Fruit fly (Drosophila melanogaster): ENCODE data around the gene nau.

Gene nau

DNA sequence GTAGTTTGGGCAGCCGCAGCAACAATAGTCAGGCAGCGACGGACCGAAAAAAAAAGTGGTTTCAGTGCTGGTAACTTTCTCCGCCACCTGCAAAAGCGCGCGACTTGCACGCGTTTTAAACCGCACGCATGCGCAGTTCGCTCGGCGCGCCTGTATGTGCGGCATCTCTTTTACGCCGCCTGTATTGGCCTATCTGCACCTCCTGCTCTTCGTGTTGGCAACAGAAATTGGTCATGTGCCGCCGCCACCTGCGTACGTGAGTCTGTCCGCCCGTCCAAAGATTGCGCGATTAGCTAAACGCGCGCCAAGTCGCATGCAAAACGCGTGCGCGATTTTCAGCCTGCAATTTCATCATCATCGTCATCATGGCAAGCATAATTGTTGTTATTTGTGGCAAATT lies 17.5 kb upstream of the nau start:
- no peak for TF ChIP-seq jumu (GFP tag; optimal IDR thresholded peaks at IDR 0.05)
- TF ChIP-seq sisA (GFP tag; IDR thresholded peaks at IDR 0.05): no peak
- no peak for TF ChIP-seq Doc3 (GFP tag; IDR thresholded peaks at IDR 0.05; ENCODE audit: partially characterized antibody)
- TF ChIP-seq odd (GFP tag; optimal IDR thresholded peaks at IDR 0.05): no peak
- TF ChIP-seq sqz (GFP tag; optimal IDR thresholded peaks at IDR 0.05): no peak
- no peak for TF ChIP-seq stc (GFP tag; IDR thresholded peaks at IDR 0.05)
- no peak for TF ChIP-seq ems (GFP tag; optimal IDR thresholded peaks at IDR 0.05)
- TF ChIP-seq run (tag; optimal IDR thresholded peaks at IDR 0.05): no peak
- TF ChIP-seq CG8359 (GFP tag; optimal IDR thresholded peaks at IDR 0.05; ENCODE audit: borderline replicate concordance): peak; percentile 100
- TF ChIP-seq fu2 (GFP tag; optimal IDR thresholded peaks at IDR 0.05): no peak
- TF ChIP-seq CG42726 (GFP tag; IDR thresholded peaks at IDR 0.05; ENCODE audit: partially characterized antibody): peak; percentile 33; the same call in 1 of the 2 replicates
- 0 out of 3 replicates have a peak, but pooled peaks have one; percentile 20 for TF ChIP-seq HLH4C (GFP tag; IDR thresholded peaks at IDR 0.05; ENCODE audit: partially characterized antibody)
- TF ChIP-seq HmgD (GFP tag; optimal IDR thresholded peaks at IDR 0.05): no peak
- peak; percentile 21 for TF ChIP-seq Tbp (GFP tag; optimal IDR thresholded peaks at IDR 0.05)
- peak; percentile 18 for TF ChIP-seq ewg (GFP tag; optimal IDR thresholded peaks at IDR 0.05)
- TF ChIP-seq sna (GFP tag; IDR thresholded peaks at IDR 0.05; ENCODE audit: partially characterized antibody): no peak
- peak; percentile 4 for TF ChIP-seq cwo (GFP tag; optimal IDR thresholded peaks at IDR 0.05)
- TF ChIP-seq CG12391 (tag; optimal IDR thresholded peaks at IDR 0.05): no peak
- TF ChIP-seq chn (GFP tag; optimal IDR thresholded peaks at IDR 0.05): no peak
- peak; percentile 46 for TF ChIP-seq CG15479 (GFP tag; optimal IDR thresholded peaks at IDR 0.05)
- 0 out of 3 replicates have a peak, but pooled peaks have one; percentile 10 for TF ChIP-seq ci (GFP tag; IDR thresholded peaks at IDR 0.05)
- no peak for TF ChIP-seq CG4707 (GFP tag; optimal IDR thresholded peaks at IDR 0.05)
- no peak for TF ChIP-seq scrt (GFP tag; optimal IDR thresholded peaks at IDR 0.05)
- no peak for TF ChIP-seq Dip2 (GFP tag; IDR thresholded peaks at IDR 0.05)
- no peak for TF ChIP-seq nom (GFP tag; optimal IDR thresholded peaks at IDR 0.05)
- no peak for TF ChIP-seq btn (GFP tag; optimal IDR thresholded peaks at IDR 0.05)
- no peak for TF ChIP-seq Lpt (GFP tag; optimal IDR thresholded peaks at IDR 0.05)
- TF ChIP-seq CG1602 (GFP tag; optimal IDR thresholded peaks at IDR 0.05): no peak
- TF ChIP-seq pros (GFP tag; optimal IDR thresholded peaks at IDR 0.05): no peak
- TF ChIP-seq hkb (optimal IDR thresholded peaks at IDR 0.05): no peak
- TF ChIP-seq hkb (GFP tag; IDR thresholded peaks at IDR 0.05): no peak
- 0 out of 3 replicates have a peak, but pooled peaks have one; percentile 21 for TF ChIP-seq CG6791 (GFP tag; IDR thresholded peaks at IDR 0.05; ENCODE audit: partially characterized antibody)
- no peak for TF ChIP-seq schlank (tag; optimal IDR thresholded peaks at IDR 0.05)
- no peak for TF ChIP-seq pb (GFP tag; optimal IDR thresholded peaks at IDR 0.05)
- TF ChIP-seq Opbp (GFP tag; IDR thresholded peaks at IDR 0.05; ENCODE audit: partially characterized antibody): peak; percentile 36; the same call in 1 of the 3 replicates
- no peak for TF ChIP-seq Oli (tag; optimal IDR thresholded peaks at IDR 0.05)
- 0 out of 3 replicates have a peak, but pooled peaks have one; percentile 27 for TF ChIP-seq CG6175 (GFP tag; IDR thresholded peaks at IDR 0.05)
- TF ChIP-seq CG3407 (GFP tag; optimal IDR thresholded peaks at IDR 0.05): no peak
- no peak for TF ChIP-seq CG8944 (GFP tag; optimal IDR thresholded peaks at IDR 0.05)
- peak; percentile 46 for TF ChIP-seq Med (GFP tag)
